Worm (Caenorhabditis elegans) whole organism, late embryonic: Measurements from ENCODE around the gene pitr-3.
A peak's percentile ranks its signal among the peaks of the same experiment; 100 is the strongest.

Experiments
- C08G9.2 ChIP-seq: sonication (generic microtip); optimal IDR thresholded peaks from 2 replicates; lab custom pipeline; 2016; ENCODE audit warnings: mild to moderate bottlenecking, missing genetic modification characterization, moderate library complexity, missing compliant biosample characterization
- F13H6.1 ChIP-seq: sonication (generic microtip); optimal IDR thresholded peaks from 2 replicates; lab custom pipeline; 2016; ENCODE audit warnings: missing genetic modification characterization, missing compliant biosample characterization
- K09A11.1 ChIP-seq: sonication (generic microtip); optimal IDR thresholded peaks from 2 replicates; lab custom pipeline; 2017; ENCODE audit warnings: antibody characterized with exemption, mild to moderate bottlenecking, missing genetic modification characterization, missing compliant biosample characterization; ENCODE audit not compliant: insufficient read depth
- ahr-1 ChIP-seq: sonication (generic microtip); optimal IDR thresholded peaks from 2 replicates; lab custom pipeline; 2016; ENCODE audit warnings: missing genetic modification characterization, missing compliant biosample characterization
- ama-1 ChIP-seq: fragments of 150-350 bp; optimal IDR thresholded peaks from 2 replicates; lab custom pipeline; 2014
- ceh-14 ChIP-seq: sonication (generic microtip); optimal IDR thresholded peaks from 2 replicates; lab custom pipeline; 2016; ENCODE audit warnings: missing genotype, missing genetic modification characterization, missing compliant biosample characterization
- ceh-18 ChIP-seq: sonication (generic microtip); optimal IDR thresholded peaks from 2 replicates; lab custom pipeline; 2016; ENCODE audit warnings: missing genetic modification characterization, missing compliant biosample characterization
- ceh-2 ChIP-seq: sonication (generic microtip); optimal IDR thresholded peaks from 2 replicates; lab custom pipeline; 2016; ENCODE audit warnings: missing genotype, missing genetic modification characterization, missing compliant biosample characterization
- ceh-22 ChIP-seq: sonication (generic microtip); optimal IDR thresholded peaks from 2 replicates; lab custom pipeline; 2017; ENCODE audit warnings: missing biosample characterization, missing genetic modification characterization
- ceh-24 ChIP-seq: sonication (generic microtip); optimal IDR thresholded peaks from 2 replicates; lab custom pipeline; 2016; ENCODE audit warnings: mild to moderate bottlenecking, missing genetic modification characterization, missing compliant biosample characterization
- ceh-30 ChIP-seq: fragments of 150-350 bp; optimal IDR thresholded peaks from 2 replicates; lab custom pipeline; 2014; ENCODE audit warnings: missing biosample characterization, missing genetic modification characterization
- ceh-31 ChIP-seq: sonication (generic microtip); optimal IDR thresholded peaks from 2 replicates; lab custom pipeline; 2016; ENCODE audit warnings: missing genetic modification characterization, missing compliant biosample characterization
- ceh-34 ChIP-seq: sonication (generic microtip); optimal IDR thresholded peaks from 2 replicates; lab custom pipeline; 2016; ENCODE audit warnings: mild to moderate bottlenecking, missing genetic modification characterization, missing compliant biosample characterization
- che-1 ChIP-seq: sonication (generic microtip); optimal IDR thresholded peaks from 2 replicates; lab custom pipeline; 2016; ENCODE audit warnings: mild to moderate bottlenecking, missing genetic modification characterization, missing compliant biosample characterization
- dmd-4 ChIP-seq: sonication (generic microtip); optimal IDR thresholded peaks from 2 replicates; lab custom pipeline; 2016; ENCODE audit warnings: borderline replicate concordance, missing genetic modification characterization, missing compliant biosample characterization
- dve-1 ChIP-seq: sonication (generic microtip); optimal IDR thresholded peaks from 2 replicates; lab custom pipeline; 2017; ENCODE audit warnings: antibody characterized with exemption, mild to moderate bottlenecking, missing genetic modification characterization, missing compliant biosample characterization
- elt-2 ChIP-seq: sonication (generic microtip); optimal IDR thresholded peaks from 2 replicates; lab custom pipeline; 2016; ENCODE audit warnings: missing genetic modification reagents, missing genetic modification characterization, missing compliant biosample characterization
- elt-4 ChIP-seq: sonication (generic microtip); optimal IDR thresholded peaks from 2 replicates; lab custom pipeline; 2016; ENCODE audit warnings: missing genetic modification characterization, missing compliant biosample characterization
- hlh-13 ChIP-seq: fragments of 200-800 bp; sonication (Bioruptor generic); optimal IDR thresholded peaks from 2 replicates; lab custom pipeline; 2018; ENCODE audit warnings: mild to moderate bottlenecking, missing genetic modification characterization, missing compliant biosample characterization
- hlh-30 ChIP-seq: sonication (generic microtip); optimal IDR thresholded peaks from 2 replicates; lab custom pipeline; 2017; ENCODE audit warnings: antibody characterized with exemption, missing genetic modification characterization, missing compliant biosample characterization; ENCODE audit not compliant: insufficient read depth
- hlh-8 ChIP-seq: sonication (generic microtip); optimal IDR thresholded peaks from 2 replicates; lab custom pipeline; 2016; ENCODE audit warnings: missing genotype, missing genetic modification characterization, missing compliant biosample characterization
- lin-11 ChIP-seq: fragments of 200-800 bp; sonication (Bioruptor generic); optimal IDR thresholded peaks from 2 replicates; lab custom pipeline; 2018; ENCODE audit warnings: mild to moderate bottlenecking, missing genetic modification characterization, missing compliant biosample characterization
- nfya-1 ChIP-seq: sonication (generic microtip); optimal IDR thresholded peaks from 2 replicates; lab custom pipeline; 2017; ENCODE audit warnings: missing genetic modification characterization, mild to moderate bottlenecking, missing compliant biosample characterization, antibody characterized with exemption, moderate library complexity
- npax-4 ChIP-seq: sonication (generic microtip); optimal IDR thresholded peaks from 2 replicates; lab custom pipeline; 2016; ENCODE audit warnings: missing genetic modification characterization, missing compliant biosample characterization
- odd-2 ChIP-seq: sonication (generic microtip); optimal IDR thresholded peaks from 2 replicates; lab custom pipeline; 2017; ENCODE audit warnings: antibody characterized with exemption, mild to moderate bottlenecking, missing genetic modification characterization, missing compliant biosample characterization
- pat-9 ChIP-seq: fragments of 200-800 bp; sonication (Bioruptor generic); optimal IDR thresholded peaks from 2 replicates; lab custom pipeline; 2018; ENCODE audit warnings: mild to moderate bottlenecking, missing genetic modification characterization, moderate library complexity, missing compliant biosample characterization
- pax-1 ChIP-seq: fragments of 150-350 bp; optimal IDR thresholded peaks from 2 replicates; lab custom pipeline; 2014; ENCODE audit warnings: missing biosample characterization, missing genetic modification characterization
- pqm-1 ChIP-seq: sonication (generic microtip); optimal IDR thresholded peaks from 2 replicates; lab custom pipeline; 2016; ENCODE audit warnings: missing genetic modification characterization, missing compliant biosample characterization
- ref-2 ChIP-seq: sonication (generic microtip); optimal IDR thresholded peaks from 2 replicates; lab custom pipeline; 2016; ENCODE audit warnings: missing genetic modification characterization, missing compliant biosample characterization
- rnt-1 ChIP-seq: sonication (generic microtip); optimal IDR thresholded peaks from 2 replicates; lab custom pipeline; 2016; ENCODE audit warnings: missing genetic modification characterization, missing compliant biosample characterization
- sdc-2 ChIP-seq: sonication (generic microtip); optimal IDR thresholded peaks from 2 replicates; lab custom pipeline; 2016; ENCODE audit warnings: missing genotype, missing genetic modification characterization, missing compliant biosample characterization
- sox-2 ChIP-seq: fragments of 200-800 bp; sonication (Bioruptor generic); IDR thresholded peaks from 2 replicates; pipeline ENCODE4 v1.3.6; 2022; ENCODE audit warnings: missing genetic modification reagents, missing genetic modification characterization, missing compliant biosample characterization
- sox-4 ChIP-seq: sonication (generic microtip); optimal IDR thresholded peaks from 2 replicates; lab custom pipeline; 2017; ENCODE audit warnings: mild to moderate bottlenecking, missing genetic modification characterization, inconsistent platforms, missing compliant biosample characterization
- syd-9 ChIP-seq: sonication (generic microtip); optimal IDR thresholded peaks from 2 replicates; lab custom pipeline; 2016; ENCODE audit warnings: mild to moderate bottlenecking, missing genetic modification characterization, moderate library complexity, missing compliant biosample characterization
- tbx-2 ChIP-seq: sonication (generic microtip); optimal IDR thresholded peaks from 2 replicates; lab custom pipeline; 2016; ENCODE audit warnings: missing genetic modification characterization, missing compliant biosample characterization
- unc-42 ChIP-seq: sonication (generic microtip); optimal IDR thresholded peaks from 2 replicates; lab custom pipeline; 2016; ENCODE audit warnings: missing genotype, missing genetic modification characterization, missing compliant biosample characterization
- unc-55 ChIP-seq: sonication (generic microtip); optimal IDR thresholded peaks from 2 replicates; lab custom pipeline; 2017; ENCODE audit warnings: missing biosample characterization, missing genetic modification reagents, missing genetic modification characterization
- unc-86 ChIP-seq: sonication (generic microtip); optimal IDR thresholded peaks from 2 replicates; lab custom pipeline; 2016; ENCODE audit warnings: missing genetic modification characterization, missing compliant biosample characterization
- ztf-16 ChIP-seq: sonication (generic microtip); optimal IDR thresholded peaks from 2 replicates; lab custom pipeline; 2017; ENCODE audit warnings: missing genetic modification characterization, missing compliant biosample characterization

pitr-3 gene

ce11 chrV:9096674-9097073, 44.5 kb downstream of the pitr-3 start:
- TF ChIP-seq pat-9 (tag; lab: Kevin White, UChicago) (no peak), ceh-30 (tag; lab: Kevin White, UChicago) (no peak), ceh-24 (tag; lab: Kevin White, UChicago) (no peak), hlh-13 (no peak), unc-42 (tag; lab: Kevin White, UChicago) (no peak), sox-4 (no peak), ama-1 (lab: Kevin White, UChicago) (no peak), ceh-2 (tag; lab: Kevin White, UChicago) (no peak), dmd-4 (no peak), ahr-1 (tag; lab: Kevin White, UChicago) (no peak), sdc-2 (tag; lab: Kevin White, UChicago) (no peak), unc-86 (no peak), lin-11 (tag; lab: Kevin White, UChicago) (no peak), elt-4 (tag; lab: Kevin White, UChicago) (no peak), ceh-31 (tag; lab: Kevin White, UChicago) (no peak), odd-2 (tag; lab: Kevin White, UChicago) (no peak), ceh-22 (no peak), ceh-14 (tag; lab: Kevin White, UChicago) (no peak)

DNA sequence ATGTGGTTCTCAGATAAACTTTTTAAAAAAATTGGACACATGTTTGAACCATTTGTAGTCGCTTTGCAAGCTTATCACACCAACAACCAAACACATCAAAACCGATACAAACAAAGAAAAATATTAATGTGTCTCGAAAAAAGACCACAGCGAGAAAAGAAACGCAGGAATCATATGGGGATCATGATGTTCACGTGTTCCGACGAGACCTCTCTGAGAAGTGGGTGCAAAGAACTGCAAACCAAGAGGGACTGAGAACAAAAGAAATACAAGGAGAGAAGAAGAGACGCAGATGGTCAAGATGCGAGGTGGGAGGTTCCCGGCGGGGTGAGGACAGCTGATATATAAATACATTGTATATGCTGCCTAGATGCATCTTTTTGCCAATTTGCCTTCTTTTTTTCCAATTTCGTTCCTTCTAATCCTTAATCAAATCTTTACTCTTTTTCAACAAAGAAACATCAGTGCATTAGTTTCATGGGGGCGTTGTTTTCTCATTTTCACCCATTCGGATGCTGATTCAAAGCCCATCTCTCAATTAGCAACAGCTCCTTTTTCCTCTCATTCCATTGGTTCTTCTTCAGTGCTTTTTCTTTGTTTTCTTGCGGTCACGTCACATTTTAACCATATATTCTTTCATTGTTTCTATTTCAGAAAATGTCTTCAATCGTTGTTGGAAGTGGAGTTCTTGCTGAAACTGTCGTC, 45.4 kb downstream of the pitr-3 start, which contains the start of gene F21C10.10:
TSS of gene F21C10.10 (plus strand) at position 655 of the 705 bp plus-strand sequence.
- TF ChIP-seq sdc-2 (tag; lab: Kevin White, UChicago) (no peak), ceh-31 (tag; lab: Kevin White, UChicago) (peak; percentile 41), F13H6.1 (tag; lab: Kevin White, UChicago) (no peak), sox-2 (GFP tag; lab: Robert Waterston, UW) (peak; percentile 40; the same call in 1 of the 2 replicates), K09A11.1 (tag; lab: Kevin White, UChicago) (no peak), pqm-1 (tag; lab: Kevin White, UChicago) (no peak), unc-42 (tag; lab: Kevin White, UChicago) (peak; percentile 67), ceh-30 (tag; lab: Kevin White, UChicago) (no peak), ceh-18 (tag; lab: Kevin White, UChicago) (peak; percentile 73), pax-1 (tag; lab: Kevin White, UChicago) (no peak), ztf-16 (tag; lab: Kevin White, UChicago) (no peak), ceh-14 (tag; lab: Kevin White, UChicago) (no peak), pat-9 (tag; lab: Kevin White, UChicago) (no peak), hlh-30 (peak; percentile 93), C08G9.2 (no peak), che-1 (tag; lab: Kevin White, UChicago) (no peak), syd-9 (tag; lab: Kevin White, UChicago) (peak; percentile 15), ref-2 (tag; lab: Kevin White, UChicago) (peak; percentile 74), elt-2 (tag; lab: Kevin White, UChicago) (peak; percentile 78), tbx-2 (tag; lab: Kevin White, UChicago) (peak; percentile 85), rnt-1 (tag; lab: Kevin White, UChicago) (peak; percentile 66), npax-4 (tag; lab: Kevin White, UChicago) (no peak), sox-4 (no peak), ceh-34 (tag; lab: Kevin White, UChicago) (peak; percentile 34), ahr-1 (tag; lab: Kevin White, UChicago) (no peak), lin-11 (tag; lab: Kevin White, UChicago) (no peak), unc-55 (peak; percentile 84), dve-1 (tag; lab: Kevin White, UChicago) (peak; percentile 37), nfya-1 (tag; lab: Kevin White, UChicago) (peak; percentile 76), hlh-8 (tag; lab: Kevin White, UChicago) (peak; percentile 46)
